Fruit fly (Drosophila melanogaster) whole organism, embryonic: ENCODE results near the gene CG17343.

Source experiments
- Asciz ChIP-seq: fragments of 200-800 bp; sonication (Bioruptor generic); optimal IDR thresholded peaks from 2 replicates; lab custom pipeline; 2017; ENCODE audit warnings: missing biosample characterization, mild to moderate bottlenecking, missing genetic modification characterization, missing genetic modification reagents
- Atf6 ChIP-seq: fragments of 200-800 bp; sonication (Bioruptor generic); IDR thresholded peaks from 2 replicates; pipeline ENCODE4 v1.3.6; 2022; ENCODE audit warnings: missing biosample characterization, missing genetic modification characterization
- CG10321 ChIP-seq: fragments of 200-800 bp; sonication (Bioruptor generic); IDR thresholded peaks from 2 replicates; pipeline ENCODE4 v1.3.6; 2022; ENCODE audit warnings: missing biosample characterization, missing genetic modification characterization
- CG10543 ChIP-seq: fragments of 200-800 bp; sonication (Bioruptor generic); optimal IDR thresholded peaks from 3 replicates; lab custom pipeline; 2017; ENCODE audit warnings: missing biosample characterization, mild to moderate bottlenecking, missing genetic modification characterization, moderate library complexity
- CG11456 ChIP-seq: fragments of 200-800 bp; sonication (Bioruptor generic); IDR thresholded peaks from 3 replicates; pipeline ENCODE4 v1.3.6; 2022; ENCODE audit warnings: missing biosample characterization, missing genetic modification characterization
- CG12155 ChIP-seq: fragments of 200-800 bp; sonication (Bioruptor generic); optimal IDR thresholded peaks from 3 replicates; lab custom pipeline; 2016; ENCODE audit warnings: missing biosample characterization, missing genetic modification characterization
- CG12236 ChIP-seq: fragments of 200-800 bp; sonication (Bioruptor generic); optimal IDR thresholded peaks from 2 replicates; lab custom pipeline; 2016; ENCODE audit warnings: missing biosample characterization, missing genetic modification characterization
- CG15011 ChIP-seq: fragments of 200-800 bp; sonication (Bioruptor generic); optimal IDR thresholded peaks from 3 replicates; lab custom pipeline; 2018; ENCODE audit warnings: missing biosample characterization, mild to moderate bottlenecking, missing genetic modification characterization
- CG15696 ChIP-seq: fragments of 200-800 bp; sonication (Bioruptor generic); optimal IDR thresholded peaks from 2 replicates; lab custom pipeline; 2019; ENCODE audit warnings: missing biosample characterization, mild to moderate bottlenecking, missing genetic modification characterization, moderate library complexity
- CG1603 ChIP-seq: fragments of 200-800 bp; sonication (Bioruptor generic); optimal IDR thresholded peaks from 2 replicates; lab custom pipeline; 2019; ENCODE audit warnings: missing biosample characterization, mild to moderate bottlenecking, missing genetic modification characterization, moderate library complexity
- CG16863 ChIP-seq: fragments of 200-800 bp; sonication (Bioruptor generic); optimal IDR thresholded peaks from 3 replicates; lab custom pipeline; 2016; ENCODE audit warnings: missing biosample characterization, missing genetic modification characterization
- CG17328 ChIP-seq: fragments of 200-800 bp; sonication (Bioruptor generic); IDR thresholded peaks from 2 replicates; pipeline ENCODE4 v1.3.6; 2022; ENCODE audit warnings: missing biosample characterization, missing genetic modification characterization
- CG17385 ChIP-seq: fragments of 200-800 bp; sonication (Bioruptor generic); optimal IDR thresholded peaks from 3 replicates; lab custom pipeline; 2018; ENCODE audit warnings: missing biosample characterization, mild to moderate bottlenecking, missing genetic modification characterization
- CG2129 ChIP-seq: fragments of 200-800 bp; sonication (Bioruptor generic); IDR thresholded peaks from 2 replicates; pipeline ENCODE4 v1.3.6; 2022; ENCODE audit warnings: missing biosample characterization, missing genetic modification characterization; ENCODE audit not compliant: partially characterized antibody
- CG2889 ChIP-seq: fragments of 200-800 bp; sonication (Bioruptor generic); IDR thresholded peaks from 3 replicates; pipeline ENCODE4 v1.3.6; 2022; ENCODE audit warnings: missing biosample characterization, missing genetic modification characterization
- CG3065 ChIP-seq: fragments of 200-800 bp; sonication (Bioruptor generic); optimal IDR thresholded peaks from 2 replicates; lab custom pipeline; 2016; ENCODE audit warnings: missing biosample characterization, missing genetic modification characterization
- CG3163 ChIP-seq: fragments of 200-800 bp; sonication (Bioruptor generic); optimal IDR thresholded peaks from 3 replicates; lab custom pipeline; 2016; ENCODE audit warnings: missing biosample characterization, missing genetic modification characterization
- CG32532 ChIP-seq: fragments of 200-800 bp; sonication (Bioruptor generic); IDR thresholded peaks from 2 replicates; pipeline ENCODE4 v1.3.6; 2022; ENCODE audit warnings: missing biosample characterization, missing genetic modification characterization
- CG3407 ChIP-seq: fragments of 200-800 bp; sonication (Bioruptor generic); optimal IDR thresholded peaks from 2 replicates; lab custom pipeline; 2018; ENCODE audit warnings: missing biosample characterization, mild to moderate bottlenecking, missing genetic modification characterization
- CG3847 ChIP-seq: fragments of 200-800 bp; sonication (Bioruptor generic); IDR thresholded peaks from 2 replicates; pipeline ENCODE4 v1.3.6; 2022; ENCODE audit warnings: missing biosample characterization, missing genetic modification characterization
- CG4617 ChIP-seq: fragments of 200-800 bp; sonication (Bioruptor generic); optimal IDR thresholded peaks from 3 replicates; lab custom pipeline; 2016; ENCODE audit warnings: missing biosample characterization, missing genetic modification characterization, borderline replicate concordance
- CG4707 ChIP-seq: fragments of 200-800 bp; sonication (Bioruptor generic); optimal IDR thresholded peaks from 2 replicates; lab custom pipeline; 2018; ENCODE audit warnings: missing biosample characterization, mild to moderate bottlenecking, missing genetic modification characterization, moderate library complexity
- CG6689 ChIP-seq: fragments of 200-800 bp; sonication (Bioruptor generic); IDR thresholded peaks from 2 replicates; pipeline ENCODE4 v1.3.6; 2022; ENCODE audit warnings: missing biosample characterization, missing genetic modification characterization
- CG7786 ChIP-seq: fragments of 200-800 bp; sonication (Bioruptor generic); optimal IDR thresholded peaks from 2 replicates; lab custom pipeline; 2016; ENCODE audit warnings: missing biosample characterization, missing genetic modification characterization
- CG8359 ChIP-seq: fragments of 200-800 bp; sonication (Bioruptor generic); optimal IDR thresholded peaks from 2 replicates; lab custom pipeline; 2017; ENCODE audit warnings: missing biosample characterization, mild to moderate bottlenecking, missing genetic modification characterization, borderline replicate concordance
- CG9437 ChIP-seq: fragments of 200-800 bp; sonication (Bioruptor generic); optimal IDR thresholded peaks from 2 replicates; lab custom pipeline; 2018; ENCODE audit warnings: missing biosample characterization, mild to moderate bottlenecking, missing genetic modification characterization
- CG9817 ChIP-seq: fragments of 200-800 bp; sonication (Bioruptor generic); optimal IDR thresholded peaks from 2 replicates; lab custom pipeline; 2018; ENCODE audit warnings: missing biosample characterization, mild to moderate bottlenecking, missing genetic modification characterization, moderate library complexity
- CTCF ChIP-seq: fragments of 200-800 bp; sonication (Bioruptor generic); optimal IDR thresholded peaks from 2 replicates; lab custom pipeline; 2017; ENCODE audit warnings: missing biosample characterization, mild to moderate bottlenecking, missing genetic modification characterization, moderate library complexity
- E2f1 ChIP-seq: fragments of 200-800 bp; sonication (Bioruptor generic); IDR thresholded peaks from 2 replicates; pipeline ENCODE4 v1.3.6; 2022; ENCODE audit warnings: missing biosample characterization, missing genetic modification characterization
- Fer2 ChIP-seq: fragments of 200-800 bp; sonication (Bioruptor generic); optimal IDR thresholded peaks from 2 replicates; lab custom pipeline; 2018; ENCODE audit warnings: missing biosample characterization, mild to moderate bottlenecking, missing genetic modification characterization, moderate library complexity
- Fer3 ChIP-seq: fragments of 200-800 bp; sonication (Bioruptor generic); optimal IDR thresholded peaks from 2 replicates; lab custom pipeline; 2018; ENCODE audit warnings: missing biosample characterization, mild to moderate bottlenecking, missing genetic modification characterization, moderate library complexity
- H2.0 ChIP-seq: fragments of 200-800 bp; sonication (Bioruptor generic); IDR thresholded peaks from 2 replicates; pipeline ENCODE4 v1.3.6; 2022; ENCODE audit warnings: missing biosample characterization, missing genetic modification characterization
- NC2β ChIP-seq: fragments of 200-800 bp; sonication (Bioruptor generic); optimal IDR thresholded peaks from 2 replicates; lab custom pipeline; 2016; ENCODE audit warnings: missing biosample characterization, missing genetic modification characterization
- Stat92E ChIP-seq, 3 experiments: fragments of >200 bp in 2 of 3; fragments of 200-800 bp in 1 of 3; sonication (Bioruptor generic) in 1 of 3; optimal IDR thresholded peaks; 2 replicates each; lab custom pipeline; 2017 to 2019; ENCODE audit warnings: missing biosample characterization in 3 of 3, missing genetic modification characterization in 3 of 3, mild to moderate bottlenecking in 1 of 3, moderate library complexity in 1 of 3
- cad ChIP-seq: fragments of >200 bp; optimal IDR thresholded peaks from 2 replicates; lab custom pipeline; 2017; ENCODE audit warnings: missing biosample characterization, missing genetic modification characterization
- chif ChIP-seq, 2 experiments: fragments of 200-800 bp; sonication (Bioruptor generic); optimal IDR thresholded peaks; 3 replicates each; lab custom pipeline; 2016; ENCODE audit warnings: missing biosample characterization in 2 of 2, missing genetic modification characterization in 2 of 2
- chn ChIP-seq: fragments of 200-800 bp; sonication (Bioruptor generic); optimal IDR thresholded peaks from 2 replicates; lab custom pipeline; 2016; ENCODE audit warnings: missing biosample characterization, missing genetic modification characterization
- crp ChIP-seq, 2 experiments: fragments of 200-800 bp; sonication (Bioruptor generic); optimal IDR thresholded peaks; 2 replicates in 1 of 2; 3 replicates in 1 of 2; lab custom pipeline; 2017; ENCODE audit warnings: missing biosample characterization in 2 of 2, missing genetic modification characterization in 2 of 2, mild to moderate bottlenecking in 1 of 2, moderate library complexity in 1 of 2
- ems ChIP-seq: fragments of 200-800 bp; sonication (Bioruptor generic); optimal IDR thresholded peaks from 3 replicates; lab custom pipeline; 2016; ENCODE audit warnings: missing biosample characterization, missing genetic modification characterization
- gce ChIP-seq: fragments of 200-800 bp; sonication (Bioruptor generic); IDR thresholded peaks from 3 replicates; pipeline ENCODE4 v1.3.6; 2022; ENCODE audit warnings: missing biosample characterization, missing genetic modification characterization
- gsb-n ChIP-seq: fragments of 200-800 bp; sonication (Bioruptor generic); optimal IDR thresholded peaks from 3 replicates; lab custom pipeline; 2018; ENCODE audit warnings: missing biosample characterization, mild to moderate bottlenecking, missing genetic modification characterization
- lola ChIP-seq, 3 experiments: fragments of >200 bp in 2 of 3; fragments of 200-800 bp in 1 of 3; sonication (Bioruptor generic) in 1 of 3; optimal IDR thresholded peaks; 2 replicates each; lab custom pipeline; 2017 to 2019; ENCODE audit warnings: missing biosample characterization in 3 of 3, missing genetic modification characterization in 3 of 3, mild to moderate bottlenecking in 1 of 3, moderate library complexity in 1 of 3
- oc ChIP-seq: fragments of 200-800 bp; sonication (Bioruptor generic); optimal IDR thresholded peaks from 2 replicates; lab custom pipeline; 2018; ENCODE audit warnings: missing biosample characterization, mild to moderate bottlenecking, missing genetic modification characterization, moderate library complexity
- otp ChIP-seq: fragments of 200-800 bp; sonication (Bioruptor generic); IDR thresholded peaks from 3 replicates; pipeline ENCODE4, ENCODE4 v1.3.6; 2022; ENCODE audit warnings: missing biosample characterization, missing genetic modification characterization
- peb ChIP-seq: fragments of 200-800 bp; sonication (Bioruptor generic); IDR thresholded peaks from 2 replicates; pipeline ENCODE4 v1.3.6; 2022; ENCODE audit warnings: missing biosample characterization, missing genetic modification characterization
- row ChIP-seq: fragments of 200-800 bp; sonication (Bioruptor generic); IDR thresholded peaks from 3 replicates; pipeline ENCODE4 v1.3.6; 2022; ENCODE audit warnings: missing biosample characterization, missing genetic modification characterization
- sisA ChIP-seq: fragments of 200-800 bp; sonication (Bioruptor generic); IDR thresholded peaks from 2 replicates; pipeline ENCODE4 v1.3.6; 2022; ENCODE audit warnings: missing biosample characterization, missing genetic modification characterization
- slou ChIP-seq: fragments of 200-800 bp; sonication (Bioruptor generic); optimal IDR thresholded peaks from 3 replicates; lab custom pipeline; 2016; ENCODE audit warnings: missing biosample characterization, missing genetic modification characterization
- sqz ChIP-seq: fragments of 200-800 bp; sonication (Bioruptor generic); optimal IDR thresholded peaks from 3 replicates; lab custom pipeline; 2018; ENCODE audit warnings: missing biosample characterization, mild to moderate bottlenecking, missing genetic modification characterization
- z ChIP-seq: fragments of 200-800 bp; sonication (Bioruptor generic); IDR thresholded peaks from 3 replicates; pipeline ENCODE4 v1.3.6; 2022; ENCODE audit warnings: missing biosample characterization, missing genetic modification characterization
- zfh1 ChIP-seq: fragments of 200-800 bp; sonication (Bioruptor generic); IDR thresholded peaks from 3 replicates; pipeline ENCODE4 v1.3.6; 2022; ENCODE audit warnings: missing biosample characterization, missing genetic modification characterization

CG17343 gene

DNA sequence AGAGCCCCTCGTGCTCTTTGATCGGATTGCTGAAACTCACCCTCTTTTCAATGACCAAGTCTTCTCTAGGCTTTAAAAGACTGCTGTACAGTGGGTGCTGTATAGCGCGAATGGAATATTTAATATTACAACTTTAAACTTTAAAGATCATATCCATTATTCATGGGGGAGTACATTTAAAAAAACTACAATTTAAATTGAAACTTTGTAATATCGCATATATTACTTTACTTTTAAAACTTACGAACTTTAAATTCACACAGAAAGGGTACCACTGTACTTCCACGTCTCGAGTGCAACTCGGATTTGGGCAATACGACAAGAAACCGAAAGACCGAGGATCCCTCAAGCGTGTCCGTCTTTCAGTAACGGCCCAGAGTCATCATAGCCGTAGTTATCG is 5.8 kb upstream of the CG17343 start, which contains the start of gene Phlpp (continued):
- TF ChIP-seq E2f1 (GFP tag; lab: Robert Waterston, UW) (peak; percentile 65), Asciz (GFP tag; lab: Kevin White, UChicago) (no peak), NC2β (no peak), CG3847 (0 out of 2 replicates have a peak, but pooled peaks have one; percentile 26), sisA (GFP tag; lab: Robert Waterston, UW) (peak; percentile 60), CG12155 (no peak), CG9437 (GFP tag; lab: Kevin White, UChicago) (peak; percentile 2), H2.0 (peak; percentile 54; the same call in 1 of the 2 replicates), CG17385 (GFP tag; lab: Kevin White, UChicago) (no peak), sqz (GFP tag; lab: Kevin White, UChicago) (no peak), CG2129 (GFP tag; lab: Robert Waterston, UW) (no peak), oc (tag; lab: Kevin White, UChicago) (no peak), CG3163 (GFP tag; lab: Kevin White, UChicago) (peak; percentile 49), CG7786 (GFP tag; lab: Kevin White, UChicago) (no peak), CG11456 (GFP tag; lab: Robert Waterston, UW) (no peak), otp (0 out of 3 replicates have a peak, but pooled peaks have one; percentile 24), CTCF (no peak), CG3407 (no peak), z (GFP tag; lab: Robert Waterston, UW) (peak; percentile 57; the same call in 1 of the 3 replicates), CG4707 (GFP tag; lab: Kevin White, UChicago) (peak; percentile 61), zfh1 (GFP tag; lab: Robert Waterston, UW) (peak; percentile 83), CG2889 (GFP tag; lab: Robert Waterston, UW) (no peak), crp (GFP tag; optimal IDR thresholded peaks at IDR 0.05; lab: Kevin White, UChicago) (no peak), cad (GFP tag; lab: Kevin White, UChicago) (no peak), CG15011 (GFP tag; lab: Kevin White, UChicago) (no peak), CG8359 (GFP tag; lab: Kevin White, UChicago) (peak; percentile 33), slou (GFP tag; lab: Kevin White, UChicago) (no peak), peb (GFP tag; lab: Robert Waterston, UW) (peak; percentile 47; the same call in 1 of the 2 replicates), row (GFP tag; lab: Robert Waterston, UW) (peak; percentile 66), gsb-n (tag; lab: Kevin White, UChicago) (no peak), CG12236 (GFP tag; lab: Kevin White, UChicago) (no peak), lola (GFP tag; optimal IDR thresholded peaks at IDR 0.05; lab: Kevin White, UChicago) (peak in 1 of 3 experiments; percentile 46), CG9817 (tag; lab: Kevin White, UChicago) (no peak), Fer2 (no peak), CG32532 (GFP tag; lab: Robert Waterston, UW) (peak; percentile 40; the same call in 1 of the 2 replicates), CG3065 (GFP tag; lab: Kevin White, UChicago) (no peak), CG10321 (GFP tag; lab: Robert Waterston, UW) (0 out of 2 replicates have a peak, but pooled peaks have one; percentile 11), CG4617 (GFP tag; lab: Kevin White, UChicago) (no peak), CG10543 (GFP tag; lab: Kevin White, UChicago) (no peak), Atf6 (GFP tag; lab: Robert Waterston, UW) (no peak), ems (peak; percentile 28), Fer3 (tag; lab: Kevin White, UChicago) (peak; percentile 55), chn (no peak), CG17328 (GFP tag; lab: Robert Waterston, UW) (peak; percentile 71), Stat92E (GFP tag; optimal IDR thresholded peaks at IDR 0.05; lab: Kevin White, UChicago) (no peak), CG1603 (no peak), gce (GFP tag; lab: Robert Waterston, UW) (peak; percentile 73; the same call in 2 of the 3 replicates), CG15696 (tag; lab: Kevin White, UChicago) (peak; percentile 60), CG16863 (GFP tag; lab: Kevin White, UChicago) (peak; percentile 10), chif (GFP tag; optimal IDR thresholded peaks at IDR 0.05; lab: Kevin White, UChicago) (peak in 1 of 2 experiments; percentile 14), CG6689 (GFP tag; lab: Robert Waterston, UW) (peak; percentile 72)
